Fruit fly (Drosophila melanogaster) whole organism, embryonic: ENCODE results near the gene CG6180.

Source experiments
- BEAF-32 ChIP-seq: fragments of 200-800 bp; sonication (Bioruptor generic); optimal IDR thresholded peaks from 3 replicates; lab custom pipeline; 2017; ENCODE audit warnings: missing biosample characterization, missing genetic modification characterization, mild to moderate bottlenecking, moderate library complexity, missing genetic modification reagents
- CG10431 ChIP-seq: fragments of 200-800 bp; sonication (Bioruptor generic); optimal IDR thresholded peaks from 3 replicates; lab custom pipeline; 2018; ENCODE audit warnings: missing biosample characterization, mild to moderate bottlenecking, missing genetic modification characterization
- CG11093 ChIP-seq: fragments of 200-800 bp; sonication (Bioruptor generic); IDR thresholded peaks from 3 replicates; pipeline ENCODE4 v1.3.6; 2022; ENCODE audit warnings: missing biosample characterization, missing genetic modification characterization
- CG13296 ChIP-seq: fragments of 200-800 bp; sonication (Bioruptor generic); optimal IDR thresholded peaks from 3 replicates; lab custom pipeline; 2018; ENCODE audit warnings: missing biosample characterization, mild to moderate bottlenecking, missing genetic modification characterization
- CG15601 ChIP-seq: fragments of 200-800 bp; sonication (Bioruptor generic); optimal IDR thresholded peaks from 3 replicates; lab custom pipeline; 2019; ENCODE audit warnings: missing biosample characterization, mild to moderate bottlenecking, missing genetic modification characterization, moderate library complexity
- CG18262 ChIP-seq: fragments of 200-800 bp; optimal IDR thresholded peaks from 3 replicates; lab custom pipeline; 2019; ENCODE audit warnings: missing biosample characterization, mild to moderate bottlenecking, missing genetic modification characterization, moderate library complexity
- CG31224 ChIP-seq: fragments of 200-800 bp; sonication (Bioruptor generic); IDR thresholded peaks from 2 replicates; pipeline ENCODE4 v1.3.6; 2022; ENCODE audit warnings: missing biosample characterization, missing genetic modification characterization
- CG4328 ChIP-seq: fragments of 200-800 bp; sonication (Bioruptor generic); optimal IDR thresholded peaks from 3 replicates; lab custom pipeline; 2017; ENCODE audit warnings: missing biosample characterization, missing genetic modification reagents, missing genetic modification characterization
- CG4617 ChIP-seq: fragments of 200-800 bp; sonication (Bioruptor generic); optimal IDR thresholded peaks from 3 replicates; lab custom pipeline; 2016; ENCODE audit warnings: missing biosample characterization, missing genetic modification characterization, borderline replicate concordance
- CG6689 ChIP-seq: fragments of 200-800 bp; sonication (Bioruptor generic); IDR thresholded peaks from 2 replicates; pipeline ENCODE4 v1.3.6; 2022; ENCODE audit warnings: missing biosample characterization, missing genetic modification characterization
- CG7987 ChIP-seq: fragments of 200-800 bp; sonication (Bioruptor generic); optimal IDR thresholded peaks from 2 replicates; lab custom pipeline; 2018; ENCODE audit warnings: missing biosample characterization, mild to moderate bottlenecking, missing genetic modification characterization, moderate library complexity
- CG8281 ChIP-seq: fragments of 200-800 bp; sonication (Bioruptor generic); optimal IDR thresholded peaks from 2 replicates; lab custom pipeline; 2018; ENCODE audit warnings: missing biosample characterization, mild to moderate bottlenecking, missing genetic modification characterization, moderate library complexity
- CG8290 ChIP-seq, 3 experiments: fragments of 200-800 bp; sonication (Bioruptor generic); optimal IDR thresholded peaks; 2 replicates each; lab custom pipeline; 2016 to 2019; ENCODE audit warnings: missing biosample characterization in 3 of 3, missing genetic modification characterization in 3 of 3, mild to moderate bottlenecking in 2 of 3, moderate library complexity in 1 of 3
- CG8478 ChIP-seq: fragments of >200 bp; optimal IDR thresholded peaks from 2 replicates; lab custom pipeline; 2018
- CG8944 ChIP-seq: fragments of 200-800 bp; sonication (Bioruptor generic); optimal IDR thresholded peaks from 3 replicates; lab custom pipeline; 2016; ENCODE audit warnings: missing biosample characterization, missing genetic modification characterization
- D ChIP-seq, 2 experiments: fragments of 200-800 bp in 1 of 2; fragments of >200 bp in 1 of 2; sonication (Bioruptor generic) in 1 of 2; optimal IDR thresholded peaks; 2 replicates in 1 of 2; 3 replicates in 1 of 2; lab custom pipeline; 2017; ENCODE audit warnings: mild to moderate bottlenecking in 1 of 2, missing biosample characterization in 1 of 2, missing genetic modification characterization in 1 of 2, missing genetic modification reagents in 1 of 2
- Dip3 ChIP-seq: fragments of 200-800 bp; sonication (Bioruptor generic); optimal IDR thresholded peaks from 3 replicates; lab custom pipeline; 2016; ENCODE audit warnings: missing biosample characterization, missing genetic modification characterization
- E2f2 ChIP-seq: fragments of 200-800 bp; sonication (Bioruptor generic); IDR thresholded peaks from 2 replicates; pipeline ENCODE4 v1.3.6; 2022; ENCODE audit warnings: missing biosample characterization, missing genetic modification characterization
- Hey ChIP-seq: fragments of 200-800 bp; sonication (Bioruptor generic); optimal IDR thresholded peaks from 3 replicates; lab custom pipeline; 2018; ENCODE audit warnings: missing biosample characterization, mild to moderate bottlenecking, missing genetic modification characterization
- MTF-1 ChIP-seq: fragments of 200-800 bp; sonication (Bioruptor generic); optimal IDR thresholded peaks from 2 replicates; lab custom pipeline; 2018; ENCODE audit warnings: missing biosample characterization, mild to moderate bottlenecking, missing genetic modification characterization, borderline replicate concordance
- Med ChIP-seq: fragments of 200-800 bp; sonication (Bioruptor generic); peaks from one replicate; lab custom pipeline; 2016; ENCODE audit warnings: missing biosample characterization, missing genetic modification characterization, mild to moderate bottlenecking, inconsistent platforms, moderate library complexity
- NFAT ChIP-seq: fragments of 200-800 bp; sonication (Bioruptor generic); IDR thresholded peaks from 2 replicates; pipeline ENCODE4 v1.3.6; 2022; ENCODE audit warnings: missing biosample characterization, missing genetic modification characterization
- NfI ChIP-seq: fragments of 200-800 bp; sonication (Bioruptor generic); optimal IDR thresholded peaks from 3 replicates; lab custom pipeline; 2018; ENCODE audit warnings: missing biosample characterization, mild to moderate bottlenecking, missing genetic modification characterization, moderate library complexity
- Oli ChIP-seq: fragments of 200-800 bp; sonication (Bioruptor generic); optimal IDR thresholded peaks from 2 replicates; lab custom pipeline; 2018; ENCODE audit warnings: missing biosample characterization, mild to moderate bottlenecking, missing genetic modification characterization, moderate library complexity
- Pdp1 ChIP-seq, 2 experiments: fragments of 200-800 bp; sonication (Bioruptor generic); optimal IDR thresholded peaks; 3 replicates each; lab custom pipeline; 2016; ENCODE audit warnings: missing biosample characterization in 2 of 2, missing genetic modification characterization in 2 of 2, mild to moderate bottlenecking in 1 of 2, moderate library complexity in 1 of 2
- Ptx1 ChIP-seq: fragments of 200-800 bp; sonication (Bioruptor generic); IDR thresholded peaks from 2 replicates; pipeline ENCODE4 v1.3.6; 2022; ENCODE audit warnings: missing biosample characterization, missing genetic modification characterization
- ash1 ChIP-seq: fragments of 200-800 bp; sonication (Bioruptor generic); optimal IDR thresholded peaks from 2 replicates; lab custom pipeline; 2018; ENCODE audit warnings: missing biosample characterization, mild to moderate bottlenecking, missing genetic modification characterization
- bigmax ChIP-seq: fragments of 200-800 bp; sonication (Bioruptor generic); optimal IDR thresholded peaks from 2 replicates; lab custom pipeline; 2018; ENCODE audit warnings: missing biosample characterization, mild to moderate bottlenecking, missing genetic modification characterization
- bsh ChIP-seq, 2 experiments: fragments of 200-800 bp; sonication (Bioruptor generic); optimal IDR thresholded peaks; 2 replicates each; lab custom pipeline; 2017 to 2018; ENCODE audit warnings: mild to moderate bottlenecking in 2 of 2, missing biosample characterization in 2 of 2, missing genetic modification characterization in 2 of 2, moderate library complexity in 1 of 2
- corto ChIP-seq: fragments of 200-800 bp; sonication (Bioruptor generic); optimal IDR thresholded peaks from 2 replicates; lab custom pipeline; 2016; ENCODE audit warnings: missing biosample characterization, mild to moderate bottlenecking, missing genetic modification characterization, moderate library complexity
- cwo ChIP-seq: fragments of 200-800 bp; sonication (Bioruptor generic); optimal IDR thresholded peaks from 3 replicates; lab custom pipeline; 2017; ENCODE audit warnings: missing biosample characterization, missing genetic modification characterization, mild to moderate bottlenecking, moderate library complexity, missing genetic modification reagents
- exex ChIP-seq: fragments of 200-800 bp; sonication (Bioruptor generic); optimal IDR thresholded peaks from 4 replicates; lab custom pipeline; 2018; ENCODE audit warnings: missing biosample characterization, mild to moderate bottlenecking, missing genetic modification characterization, moderate library complexity
- fd64A ChIP-seq: fragments of 200-800 bp; sonication (Bioruptor generic); optimal IDR thresholded peaks from 3 replicates; lab custom pipeline; 2018; ENCODE audit warnings: missing biosample characterization, mild to moderate bottlenecking, missing genetic modification characterization
- fru ChIP-seq: fragments of >200 bp; optimal IDR thresholded peaks from 2 replicates; lab custom pipeline; 2017
- ftz-f1 ChIP-seq: fragments of 200-800 bp; sonication (Bioruptor generic); optimal IDR thresholded peaks from 2 replicates; lab custom pipeline; 2016; ENCODE audit warnings: missing biosample characterization, missing genetic modification characterization
- her ChIP-seq: fragments of 200-800 bp; sonication (Bioruptor generic); optimal IDR thresholded peaks from 2 replicates; lab custom pipeline; 2016; ENCODE audit warnings: missing biosample characterization, missing genetic modification characterization
- nom ChIP-seq: fragments of 200-800 bp; sonication (Bioruptor generic); optimal IDR thresholded peaks from 2 replicates; lab custom pipeline; 2017; ENCODE audit warnings: missing biosample characterization, missing genetic modification characterization, mild to moderate bottlenecking, moderate library complexity, missing genetic modification reagents
- odd ChIP-seq: fragments of 200-800 bp; sonication (Bioruptor generic); optimal IDR thresholded peaks from 2 replicates; lab custom pipeline; 2017; ENCODE audit warnings: missing biosample characterization, mild to moderate bottlenecking, missing genetic modification characterization
- schlank ChIP-seq: fragments of 200-800 bp; sonication (Bioruptor generic); optimal IDR thresholded peaks from 2 replicates; lab custom pipeline; 2018; ENCODE audit warnings: missing biosample characterization, mild to moderate bottlenecking, missing genetic modification characterization
- sens ChIP-seq: fragments of 200-800 bp; sonication (Bioruptor generic); peaks from one replicate; lab custom pipeline; 2016; ENCODE audit warnings: missing biosample characterization, missing genetic modification characterization
- sisA ChIP-seq: fragments of 200-800 bp; sonication (Bioruptor generic); IDR thresholded peaks from 2 replicates; pipeline ENCODE4 v1.3.6; 2022; ENCODE audit warnings: missing biosample characterization, missing genetic modification characterization
- sna ChIP-seq: fragments of 200-800 bp; sonication (Bioruptor generic); IDR thresholded peaks from 2 replicates; pipeline ENCODE4 v1.3.6; 2022; ENCODE audit warnings: missing biosample characterization, missing genetic modification characterization; ENCODE audit not compliant: partially characterized antibody
- sob ChIP-seq: fragments of 200-800 bp; sonication (Bioruptor generic); IDR thresholded peaks from 2 replicates; pipeline ENCODE4 v1.3.6; 2022; ENCODE audit warnings: missing biosample characterization, missing genetic modification characterization
- sug ChIP-seq: fragments of 200-800 bp; optimal IDR thresholded peaks from 2 replicates; lab custom pipeline; 2019; ENCODE audit warnings: missing biosample characterization, mild to moderate bottlenecking, missing genetic modification characterization, moderate library complexity
- tx ChIP-seq: fragments of 200-800 bp; sonication (Bioruptor generic); optimal IDR thresholded peaks from 2 replicates; lab custom pipeline; 2016; ENCODE audit warnings: missing biosample characterization, missing genetic modification characterization
- unpg ChIP-seq: fragments of 200-800 bp; sonication (Bioruptor generic); optimal IDR thresholded peaks from 3 replicates; lab custom pipeline; 2018; ENCODE audit warnings: missing biosample characterization, mild to moderate bottlenecking, missing genetic modification characterization, moderate library complexity

The CG6180 gene

DNA sequence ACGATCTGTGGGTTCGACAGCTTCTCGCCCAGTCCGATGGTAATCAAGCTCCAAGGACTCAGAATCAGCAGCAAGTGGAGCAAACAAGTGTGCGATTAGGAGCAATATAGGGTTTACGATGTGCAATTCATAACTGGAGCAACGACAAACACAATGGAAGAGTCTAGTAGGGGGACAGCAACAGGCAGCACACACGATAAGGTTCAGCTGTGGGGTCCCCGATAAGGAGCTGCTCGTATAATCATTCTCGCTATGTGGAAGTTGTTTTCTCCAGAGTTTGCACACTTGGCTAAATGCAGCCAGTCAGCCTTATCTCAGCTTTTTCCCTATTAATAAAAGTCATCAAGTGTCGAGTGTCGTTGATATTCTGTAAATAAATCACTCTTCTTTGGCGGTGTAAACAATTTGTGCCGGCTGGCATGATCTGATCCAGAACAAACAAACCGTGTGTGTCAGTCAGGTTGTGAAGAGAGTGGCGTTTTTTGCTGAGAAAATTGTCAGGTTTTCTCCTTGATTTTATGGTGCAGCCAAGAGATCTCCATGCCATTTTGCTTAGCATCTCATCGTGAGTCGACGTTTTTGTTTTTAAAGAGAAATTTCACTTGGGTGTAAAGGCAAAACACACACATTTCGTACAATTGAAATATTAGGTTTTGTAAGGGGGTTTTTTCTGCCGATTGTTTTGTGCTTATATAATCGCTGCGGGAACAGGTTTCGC lies 12.4 kb downstream of the CG6180 start:
- TF ChIP-seq Dip3 (GFP tag; lab: Kevin White, UChicago) (no peak), CG8478 (lab: Kevin White, UChicago) (no peak), Ptx1 (GFP tag; lab: Robert Waterston, UW) (no peak), sens (GFP tag; lab: Kevin White, UChicago) (peak; percentile 69), CG31224 (GFP tag; lab: Robert Waterston, UW) (peak; percentile 57), ftz-f1 (GFP tag; lab: Kevin White, UChicago) (peak; percentile 9), corto (GFP tag; lab: Kevin White, UChicago) (peak; percentile 1), nom (peak; percentile 23), sug (tag; lab: Kevin White, UChicago) (peak; percentile 81), MTF-1 (GFP tag; lab: Kevin White, UChicago) (no peak), CG8290 (GFP tag; optimal IDR thresholded peaks at IDR 0.05; lab: Kevin White, UChicago) (no peak), CG8290 (tag; optimal IDR thresholded peaks at IDR 0.05; lab: Kevin White, UChicago) (peak in 1 of 2 experiments; percentile 22), Hey (tag; lab: Kevin White, UChicago) (peak; percentile 60), her (GFP tag; lab: Kevin White, UChicago) (no peak), E2f2 (GFP tag; lab: Robert Waterston, UW) (no peak), Med (GFP tag; lab: Kevin White, UChicago) (peak; percentile 73), tx (GFP tag; lab: Kevin White, UChicago) (no peak), bsh (GFP tag; optimal IDR thresholded peaks at IDR 0.05; lab: Kevin White, UChicago) (peak in 1 of 2 experiments; percentile 18), Pdp1 (GFP tag; optimal IDR thresholded peaks at IDR 0.05; lab: Kevin White, UChicago) (peak in 1 of 2 experiments; percentile 89), sna (GFP tag; lab: Robert Waterston, UW) (no peak), sisA (no peak), CG8281 (tag; lab: Kevin White, UChicago) (no peak), bigmax (no peak), CG11093 (GFP tag; lab: Robert Waterston, UW) (no peak), exex (peak; percentile 64), cwo (GFP tag; lab: Kevin White, UChicago) (peak; percentile 6), CG15601 (tag; lab: Kevin White, UChicago) (no peak), NfI (GFP tag; lab: Kevin White, UChicago) (no peak), fd64A (GFP tag; lab: Kevin White, UChicago) (no peak), fru (lab: Kevin White, UChicago) (no peak), CG4328 (GFP tag; lab: Kevin White, UChicago) (no peak)
- TF ChIP-seq, all 482 proteins: peak for 13

- TF ChIP-seq CG10431: no peak
- TF ChIP-seq NFAT (GFP tag; lab: Robert Waterston, UW): 0 out of 2 replicates have a peak, but pooled peaks have one; percentile 4
- TF ChIP-seq sob: peak; percentile 60
- TF ChIP-seq odd (GFP tag; lab: Kevin White, UChicago): peak; percentile 14
- TF ChIP-seq CG6689 (GFP tag; lab: Robert Waterston, UW): peak; percentile 80
- TF ChIP-seq ash1: no peak
- no peak for TF ChIP-seq CG8944 (GFP tag; lab: Kevin White, UChicago)
- TF ChIP-seq CG4617 (GFP tag; lab: Kevin White, UChicago): no peak
- peak; percentile 46 for TF ChIP-seq unpg (GFP tag; lab: Kevin White, UChicago)
- no peak for TF ChIP-seq D (optimal IDR thresholded peaks at IDR 0.05; lab: Kevin White, UChicago)
- peak; percentile 16 for TF ChIP-seq D (GFP tag; optimal IDR thresholded peaks at IDR 0.05; lab: Kevin White, UChicago)
- TF ChIP-seq CG18262 (tag; lab: Kevin White, UChicago): peak; percentile 61
- TF ChIP-seq BEAF-32: no peak
- no peak for TF ChIP-seq schlank (tag; lab: Kevin White, UChicago)
- TF ChIP-seq CG13296 (GFP tag; lab: Kevin White, UChicago): peak; percentile 52
- TF ChIP-seq Oli (tag; lab: Kevin White, UChicago): peak; percentile 17
- peak; percentile 30 for TF ChIP-seq CG7987 (GFP tag; lab: Kevin White, UChicago)
These were observed 13.3 kb downstream of the CG6180 start for dm6 chr2L:12720430-12721396.
